Fruit fly (Drosophila melanogaster) S2 (cell line): Measurements from ENCODE around the gene CalpC.

Experiments
- CG8478 ChIP-seq: fragments of >200 bp; optimal IDR thresholded peaks from 2 replicates; lab custom pipeline; 2018
- CTCF ChIP-seq, 2 experiments: fragments of >200 bp; optimal IDR thresholded peaks; 2 replicates each; lab custom pipeline; 2018

- TF ChIP-seq CG8478 (lab: Kevin White, UChicago) (no peak), CTCF (optimal IDR thresholded peaks at IDR 0.05; lab: Kevin White, UChicago) (no peak)
Measured at dm6 chrX:16333434-16334141, 8.0 kb downstream of the CalpC start, which contains the start of the genes CG9921 and Dsp1.
